Fruit fly (Drosophila melanogaster): ENCODE data around the gene CG9550.

dm6 chr2L:6502887-6503723, 6.3 kb downstream of the CG9550 start:
- no peak for TF ChIP-seq usp (GFP tag; optimal IDR thresholded peaks at IDR 0.05)
- no peak for TF ChIP-seq CG8478 (optimal IDR thresholded peaks at IDR 0.05)
- no peak for TF ChIP-seq psq (optimal IDR thresholded peaks at IDR 0.05)
- no peak for TF ChIP-seq EcR (GFP tag; optimal IDR thresholded peaks at IDR 0.05)

Data from whole organism.